Worm (Caenorhabditis elegans): ENCODE measurements around the gene W01H2.2.
A peak's percentile ranks its signal among the peaks of the same experiment; 100 is the strongest.

The W01H2.2 gene

ce11 chrX:4244489-4245123, 26.3 kb upstream of the W01H2.2 start:
- TF ChIP-seq ceh-13 (GFP tag; optimal IDR thresholded peaks at IDR 0.05) (no peak), flt-1 (GFP tag; IDR thresholded peaks at IDR 0.05) (no peak), tbx-11 (GFP tag; IDR thresholded peaks at IDR 0.05) (no peak), hnd-1 (tag; optimal IDR thresholded peaks at IDR 0.05) (no peak), tra-4 (tag; optimal IDR thresholded peaks at IDR 0.05) (no peak), ama-1 (optimal IDR thresholded peaks at IDR 0.05) (no peak), aly-1 (tag; optimal IDR thresholded peaks at IDR 0.05) (no peak), tbx-37 (GFP tag; conservative IDR thresholded peaks at IDR 0.05) (no peak), ets-7 (tag; optimal IDR thresholded peaks at IDR 0.05) (no peak), hmbx-1 (tag; optimal IDR thresholded peaks at IDR 0.05) (no peak), pes-1 (GFP tag; IDR thresholded peaks at IDR 0.05) (no peak)

ce11 chrX:4238971-4239370, 20.7 kb upstream of the W01H2.2 start:
- TF ChIP-seq ama-1 (optimal IDR thresholded peaks at IDR 0.05) (no peak), hmg-4 (GFP tag; optimal IDR thresholded peaks at IDR 0.05) (no peak), tbx-37 (GFP tag; conservative IDR thresholded peaks at IDR 0.05) (no peak), aly-1 (tag; optimal IDR thresholded peaks at IDR 0.05) (no peak), pes-1 (GFP tag; IDR thresholded peaks at IDR 0.05) (no peak), ets-7 (tag; optimal IDR thresholded peaks at IDR 0.05) (no peak), hmbx-1 (tag; optimal IDR thresholded peaks at IDR 0.05) (no peak), sea-1 (GFP tag; conservative IDR thresholded peaks at IDR 0.05) (no peak), scrt-1 (GFP tag; IDR thresholded peaks at IDR 0.05) (no peak), F13C5.2 (tag; optimal IDR thresholded peaks at IDR 0.05) (no peak), ceh-13 (GFP tag; optimal IDR thresholded peaks at IDR 0.05) (no peak), tra-4 (tag; optimal IDR thresholded peaks at IDR 0.05) (no peak), flt-1 (GFP tag; IDR thresholded peaks at IDR 0.05) (no peak), B0310.2 (tag; optimal IDR thresholded peaks at IDR 0.05) (no peak), tbx-11 (GFP tag; IDR thresholded peaks at IDR 0.05) (no peak), hnd-1 (tag; optimal IDR thresholded peaks at IDR 0.05) (no peak), ceh-36 (tag; optimal IDR thresholded peaks at IDR 0.05) (no peak)

ce11 chrX:4235752-4236151, 17.5 kb upstream of the W01H2.2 start, which contains the start of gene rab-37:
Gene rab-37 (minus strand): TSS chrX:4235852.
- TF ChIP-seq ceh-13 (GFP tag; optimal IDR thresholded peaks at IDR 0.05) = no peak
- TF ChIP-seq pes-1 (GFP tag; IDR thresholded peaks at IDR 0.05) = no peak
- no peak for TF ChIP-seq tbx-11 (GFP tag; IDR thresholded peaks at IDR 0.05)
- TF ChIP-seq B0310.2 (tag; optimal IDR thresholded peaks at IDR 0.05) = no peak
- TF ChIP-seq F13C5.2 (tag; optimal IDR thresholded peaks at IDR 0.05) = no peak
- no peak for TF ChIP-seq tbx-37 (GFP tag; conservative IDR thresholded peaks at IDR 0.05)
- TF ChIP-seq tra-4 (tag; optimal IDR thresholded peaks at IDR 0.05) = no peak
- TF ChIP-seq hmbx-1 (tag; optimal IDR thresholded peaks at IDR 0.05) = no peak
- TF ChIP-seq aly-1 (tag; optimal IDR thresholded peaks at IDR 0.05) = no peak

ce11 chrX:4222779-4223387, 4.6 kb upstream of the W01H2.2 start:
- no peak for TF ChIP-seq ceh-13 (GFP tag; optimal IDR thresholded peaks at IDR 0.05)
- no peak for TF ChIP-seq ama-1 (optimal IDR thresholded peaks at IDR 0.05)
- TF ChIP-seq hnd-1 (tag; optimal IDR thresholded peaks at IDR 0.05) = no peak
- 0 out of 2 replicates have a peak, but pooled peaks have one; percentile 24 for TF ChIP-seq pes-1 (GFP tag; IDR thresholded peaks at IDR 0.05)
- TF ChIP-seq ceh-36 (tag; optimal IDR thresholded peaks at IDR 0.05) = no peak
- TF ChIP-seq B0310.2 (tag; optimal IDR thresholded peaks at IDR 0.05) = peak; percentile 37

- TF ChIP-seq ceh-36 (tag; optimal IDR thresholded peaks at IDR 0.05) = no peak
- TF ChIP-seq tra-4 (tag; optimal IDR thresholded peaks at IDR 0.05) = no peak
- TF ChIP-seq ama-1 (optimal IDR thresholded peaks at IDR 0.05) = no peak
- no peak for TF ChIP-seq ets-7 (tag; optimal IDR thresholded peaks at IDR 0.05)
- no peak for TF ChIP-seq tbx-11 (GFP tag; IDR thresholded peaks at IDR 0.05)
- no peak for TF ChIP-seq scrt-1 (GFP tag; IDR thresholded peaks at IDR 0.05)
Measured at ce11 chrX:4222200-4222599, 3.9 kb upstream of the W01H2.2 start.

ce11 chrX:4219487-4219886, 1.2 kb upstream of the W01H2.2 start:
- TF ChIP-seq B0310.2 (tag; optimal IDR thresholded peaks at IDR 0.05) = no peak
- no peak for TF ChIP-seq tbx-11 (GFP tag; IDR thresholded peaks at IDR 0.05)
- TF ChIP-seq aly-1 (tag; optimal IDR thresholded peaks at IDR 0.05) = no peak
- no peak for TF ChIP-seq hmbx-1 (tag; optimal IDR thresholded peaks at IDR 0.05)
- TF ChIP-seq hmg-4 (GFP tag; optimal IDR thresholded peaks at IDR 0.05) = no peak
- TF ChIP-seq hnd-1 (tag; optimal IDR thresholded peaks at IDR 0.05) = no peak
- TF ChIP-seq ets-7 (tag; optimal IDR thresholded peaks at IDR 0.05) = no peak
- TF ChIP-seq ama-1 (optimal IDR thresholded peaks at IDR 0.05) = no peak
- no peak for TF ChIP-seq ceh-36 (tag; optimal IDR thresholded peaks at IDR 0.05)
- TF ChIP-seq ceh-13 (GFP tag; optimal IDR thresholded peaks at IDR 0.05) = no peak
- TF ChIP-seq flt-1 (GFP tag; IDR thresholded peaks at IDR 0.05) = no peak
- no peak for TF ChIP-seq scrt-1 (GFP tag; IDR thresholded peaks at IDR 0.05)
- TF ChIP-seq tbx-37 (GFP tag; conservative IDR thresholded peaks at IDR 0.05) = no peak
- TF ChIP-seq F13C5.2 (tag; optimal IDR thresholded peaks at IDR 0.05) = no peak
- TF ChIP-seq sea-1 (GFP tag; conservative IDR thresholded peaks at IDR 0.05) = no peak
- no peak for TF ChIP-seq pes-1 (GFP tag; IDR thresholded peaks at IDR 0.05)
- TF ChIP-seq tra-4 (tag; optimal IDR thresholded peaks at IDR 0.05) = no peak

- TF ChIP-seq F13C5.2 (tag; optimal IDR thresholded peaks at IDR 0.05) = no peak
Measured at ce11 chrX:4216894-4217293, 1.4 kb downstream of the W01H2.2 start, which contains the start of the genes F20B6.10 and hpk-1. Gene F20B6.10 (minus strand): TSS chrX:4217196. Gene hpk-1 (minus strand): TSS chrX:4217290.

All from whole organism, early embryonic.